Worm (Caenorhabditis elegans): ENCODE results near the gene sru-7.

The sru-7 gene

DNA sequence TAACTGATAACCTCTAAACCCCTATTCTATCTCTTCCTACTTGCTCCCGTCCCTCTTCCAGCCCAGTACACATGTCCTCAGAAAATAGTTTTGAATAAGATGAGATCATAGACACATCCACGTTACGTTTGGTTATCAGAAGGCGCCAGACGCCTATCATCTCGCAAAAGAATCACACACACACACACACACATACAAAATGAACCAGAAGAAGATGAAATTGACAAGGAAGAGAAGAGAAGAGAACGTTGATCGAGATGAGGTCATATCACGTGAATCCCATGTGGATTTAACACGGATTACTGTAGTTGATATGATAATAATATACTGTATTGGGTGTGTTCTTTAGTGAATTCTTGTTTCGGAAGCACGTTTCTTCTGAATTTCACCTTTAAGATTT, 33.7 kb downstream of the sru-7 start:
- TF ChIP-seq nhr-12 (tag; optimal IDR thresholded peaks at IDR 0.05), result no peak
- no peak for TF ChIP-seq nhr-25 (tag; optimal IDR thresholded peaks at IDR 0.05)
- TF ChIP-seq mbf-1 (tag; optimal IDR thresholded peaks at IDR 0.05), result no peak
- peak; percentile 23 for TF ChIP-seq unc-62 (GFP tag; optimal IDR thresholded peaks at IDR 0.05)
- no peak for TF ChIP-seq ztf-1 (GFP tag; conservative IDR thresholded peaks at IDR 0.05)
- no peak for TF ChIP-seq dmd-4 (tag; optimal IDR thresholded peaks at IDR 0.05)
- TF ChIP-seq lin-11 (tag; optimal IDR thresholded peaks at IDR 0.05), result no peak
- TF ChIP-seq nhr-237 (tag; optimal IDR thresholded peaks at IDR 0.05), result no peak
- peak; percentile 68 for TF ChIP-seq fos-1 (tag; optimal IDR thresholded peaks at IDR 0.05)
- TF ChIP-seq elt-3 (tag; optimal IDR thresholded peaks at IDR 0.05), result no peak
- no peak for TF ChIP-seq ceh-82 (tag; optimal IDR thresholded peaks at IDR 0.05)
- no peak for TF ChIP-seq aly-2 (tag; optimal IDR thresholded peaks at IDR 0.05)
- peak; percentile 62 for TF ChIP-seq Y55F3AM.14 (GFP tag; optimal IDR thresholded peaks at IDR 0.05)
- TF ChIP-seq nhr-77 (tag; optimal IDR thresholded peaks at IDR 0.05), result no peak
- TF ChIP-seq ama-1 (optimal IDR thresholded peaks at IDR 0.05), result no peak
- peak; percentile 65 for TF ChIP-seq ztf-4 (tag; optimal IDR thresholded peaks at IDR 0.05)
- TF ChIP-seq sma-3 (GFP tag; optimal IDR thresholded peaks at IDR 0.05), result peak; percentile 88
- peak; percentile 11 for TF ChIP-seq C34F6.9 (tag; optimal IDR thresholded peaks at IDR 0.05)
- TF ChIP-seq mab-5 (tag; optimal IDR thresholded peaks at IDR 0.05), result no peak
- no peak for TF ChIP-seq lin-13 (GFP tag; optimal IDR thresholded peaks at IDR 0.05)
- no peak for TF ChIP-seq nhr-10 (tag; optimal IDR thresholded peaks at IDR 0.05)
- TF ChIP-seq sem-4 (tag; optimal IDR thresholded peaks at IDR 0.05), result peak; percentile 18
- no peak for TF ChIP-seq nhr-11 (tag; optimal IDR thresholded peaks at IDR 0.05)
- TF ChIP-seq sma-9 (GFP tag; optimal IDR thresholded peaks at IDR 0.05), result peak; percentile 97
- TF ChIP-seq sma-9 (tag; optimal IDR thresholded peaks at IDR 0.05), result peak; percentile 77
- peak; percentile 92 for TF ChIP-seq F13H6.1 (tag; optimal IDR thresholded peaks at IDR 0.05)
- no peak for TF ChIP-seq unc-55 (GFP tag; optimal IDR thresholded peaks at IDR 0.05)
- peak in 1 of 2 experiments; percentile 86 for TF ChIP-seq lsy-2 (tag; optimal IDR thresholded peaks at IDR 0.05)
- peak in 1 of 2 experiments; percentile 44 for TF ChIP-seq mdl-1 (tag; optimal IDR thresholded peaks at IDR 0.05)
- no peak for TF ChIP-seq ztf-11 (tag; optimal IDR thresholded peaks at IDR 0.05)
- TF ChIP-seq alr-1 (tag; optimal IDR thresholded peaks at IDR 0.05), result no peak
- no peak for TF ChIP-seq R02D3.7 (tag; optimal IDR thresholded peaks at IDR 0.05)
- no peak for TF ChIP-seq gmeb-1 (tag; optimal IDR thresholded peaks at IDR 0.05)
- TF ChIP-seq nhr-6 (tag; optimal IDR thresholded peaks at IDR 0.05), result peak; percentile 79
- no peak for TF ChIP-seq ZK546.5 (tag; optimal IDR thresholded peaks at IDR 0.05)
- TF ChIP-seq nhr-129 (tag; optimal IDR thresholded peaks at IDR 0.05), result peak; percentile 88
- no peak for TF ChIP-seq nhr-23 (tag; optimal IDR thresholded peaks at IDR 0.05)
- TF ChIP-seq egl-27 (tag; optimal IDR thresholded peaks at IDR 0.05), result peak; percentile 62
- TF ChIP-seq nhr-21 (tag; optimal IDR thresholded peaks at IDR 0.05), result peak; percentile 87
- no peak for TF ChIP-seq skn-1 (tag; optimal IDR thresholded peaks at IDR 0.05)
- TF ChIP-seq snpc-4 (tag; optimal IDR thresholded peaks at IDR 0.05), result no peak
- no peak for TF ChIP-seq lin-39 (tag; optimal IDR thresholded peaks at IDR 0.05)
- no peak for TF ChIP-seq unc-39 (tag; optimal IDR thresholded peaks at IDR 0.05)
- no peak for TF ChIP-seq peb-1 (tag; optimal IDR thresholded peaks at IDR 0.05)
- peak; percentile 63 for TF ChIP-seq crh-2 (tag; optimal IDR thresholded peaks at IDR 0.05)
- no peak for TF ChIP-seq zag-1 (tag; optimal IDR thresholded peaks at IDR 0.05)
- no peak for TF ChIP-seq ceh-16 (tag; optimal IDR thresholded peaks at IDR 0.05)
- TF ChIP-seq blmp-1 (tag; optimal IDR thresholded peaks at IDR 0.05; ENCODE audit: insufficient read depth), result peak; percentile 43
- no peak for TF ChIP-seq elt-1 (tag; optimal IDR thresholded peaks at IDR 0.05)
